Worm (Caenorhabditis elegans): ENCODE results near the gene ZK105.8.
A peak's percentile ranks its signal among the peaks of the same experiment; 100 is the strongest.

ZK105.8 gene

ce11 chrV:7749708-7750107, 25.4 kb downstream of the ZK105.8 start:
- TF ChIP-seq elt-3 (tag; optimal IDR thresholded peaks at IDR 0.05) = no peak
- TF ChIP-seq drap-1 (GFP tag; optimal IDR thresholded peaks at IDR 0.05) = no peak
- no peak for TF ChIP-seq lin-32 (GFP tag; optimal IDR thresholded peaks at IDR 0.05)
- TF ChIP-seq ham-2 (GFP tag; optimal IDR thresholded peaks at IDR 0.05) = no peak
- no peak for TF ChIP-seq mep-1 (tag; optimal IDR thresholded peaks at IDR 0.05)

- TF ChIP-seq ceh-83 (GFP tag; optimal IDR thresholded peaks at IDR 0.05) (no peak), elt-1 (tag; optimal IDR thresholded peaks at IDR 0.05; ENCODE audit: borderline replicate concordance, insufficient read depth) (no peak), tbx-8 (GFP tag; optimal IDR thresholded peaks at IDR 0.05) (no peak), flh-1 (GFP tag; optimal IDR thresholded peaks at IDR 0.05) (no peak), blmp-1 (tag; optimal IDR thresholded peaks at IDR 0.05) (no peak), nhr-28 (tag; optimal IDR thresholded peaks at IDR 0.05) (no peak)
Measured at ce11 chrV:7754557-7754956, 30.3 kb downstream of the ZK105.8 start, which contains the start of gene T05B11.4. Gene T05B11.4 (minus strand): TSS chrV:7754657.

ce11 chrV:7755991-7756390, 31.7 kb downstream of the ZK105.8 start:
- TF ChIP-seq cnd-1 (tag; optimal IDR thresholded peaks at IDR 0.05) (no peak), lin-32 (GFP tag; optimal IDR thresholded peaks at IDR 0.05) (no peak), unc-62 (GFP tag; optimal IDR thresholded peaks at IDR 0.05) (no peak), unc-39 (tag; optimal IDR thresholded peaks at IDR 0.05) (no peak), lin-13 (tag; optimal IDR thresholded peaks at IDR 0.05) (no peak), tbx-8 (GFP tag; optimal IDR thresholded peaks at IDR 0.05) (no peak), bed-3 (GFP tag; optimal IDR thresholded peaks at IDR 0.05) (no peak), unc-120 (tag; optimal IDR thresholded peaks at IDR 0.05; ENCODE audit: poor library complexity, severe bottlenecking) (no peak), drap-1 (GFP tag; optimal IDR thresholded peaks at IDR 0.05) (no peak), elt-1 (tag; optimal IDR thresholded peaks at IDR 0.05; ENCODE audit: borderline replicate concordance, insufficient read depth) (no peak), pha-4 (tag; optimal IDR thresholded peaks at IDR 0.05) (no peak), blmp-1 (tag; optimal IDR thresholded peaks at IDR 0.05) (no peak), nhr-12 (tag; optimal IDR thresholded peaks at IDR 0.05) (no peak), sem-2 (GFP tag; optimal IDR thresholded peaks at IDR 0.05) (no peak), nhr-237 (tag; optimal IDR thresholded peaks at IDR 0.05) (no peak), zip-8 (tag; optimal IDR thresholded peaks at IDR 0.05) (no peak), ceh-39 (tag; optimal IDR thresholded peaks at IDR 0.05) (no peak), nhr-28 (tag; optimal IDR thresholded peaks at IDR 0.05) (no peak)

ce11 chrV:7759270-7759669, 35.0 kb downstream of the ZK105.8 start:
- TF ChIP-seq nhr-28 (tag; optimal IDR thresholded peaks at IDR 0.05) = no peak
- no peak for TF ChIP-seq snpc-4 (tag; optimal IDR thresholded peaks at IDR 0.05)
- peak; percentile 70 for TF ChIP-seq unc-62 (GFP tag; optimal IDR thresholded peaks at IDR 0.05)
- TF ChIP-seq ztf-11 (tag; optimal IDR thresholded peaks at IDR 0.05) = no peak
- TF ChIP-seq nhr-237 (tag; optimal IDR thresholded peaks at IDR 0.05) = no peak
- TF ChIP-seq lin-32 (GFP tag; optimal IDR thresholded peaks at IDR 0.05) = no peak
- no peak for TF ChIP-seq nhr-76 (tag; optimal IDR thresholded peaks at IDR 0.05)
- peak; percentile 66 for TF ChIP-seq ces-1 (GFP tag; optimal IDR thresholded peaks at IDR 0.05)
- TF ChIP-seq elt-1 (tag; optimal IDR thresholded peaks at IDR 0.05; ENCODE audit: borderline replicate concordance, insufficient read depth) = no peak
- TF ChIP-seq mls-2 (tag; optimal IDR thresholded peaks at IDR 0.05) = no peak
- TF ChIP-seq nhr-2 (tag; optimal IDR thresholded peaks at IDR 0.05) = no peak
- peak; percentile 27 for TF ChIP-seq unc-120 (tag; optimal IDR thresholded peaks at IDR 0.05; ENCODE audit: poor library complexity, severe bottlenecking)
- no peak for TF ChIP-seq sem-2 (GFP tag; optimal IDR thresholded peaks at IDR 0.05)
- no peak for TF ChIP-seq lin-13 (tag; optimal IDR thresholded peaks at IDR 0.05)
- no peak for TF ChIP-seq ham-2 (GFP tag; optimal IDR thresholded peaks at IDR 0.05)
- TF ChIP-seq tbx-8 (GFP tag; optimal IDR thresholded peaks at IDR 0.05) = no peak

ce11 chrV:7760174-7760573, 35.9 kb downstream of the ZK105.8 start, which contains the start of gene hint-3:
Gene hint-3 (plus strand): TSS chrV:7760474.
- TF ChIP-seq nhr-237 (tag; optimal IDR thresholded peaks at IDR 0.05) = no peak
- TF ChIP-seq mep-1 (tag; optimal IDR thresholded peaks at IDR 0.05) = no peak
- no peak for TF ChIP-seq lin-13 (tag; optimal IDR thresholded peaks at IDR 0.05)
- no peak for TF ChIP-seq sem-2 (GFP tag; optimal IDR thresholded peaks at IDR 0.05)

ce11 chrV:7761906-7762305, 37.6 kb downstream of the ZK105.8 start:
- TF ChIP-seq ces-1 (GFP tag; optimal IDR thresholded peaks at IDR 0.05) (no peak), lsy-2 (tag; optimal IDR thresholded peaks at IDR 0.05) (no peak), ztf-11 (tag; optimal IDR thresholded peaks at IDR 0.05) (no peak), mls-2 (tag; optimal IDR thresholded peaks at IDR 0.05) (no peak), sptf-1 (tag; optimal IDR thresholded peaks at IDR 0.05) (no peak), tbx-8 (GFP tag; optimal IDR thresholded peaks at IDR 0.05) (no peak), lin-32 (GFP tag; optimal IDR thresholded peaks at IDR 0.05) (no peak), unc-120 (tag; optimal IDR thresholded peaks at IDR 0.05; ENCODE audit: poor library complexity, severe bottlenecking) (no peak), bed-3 (GFP tag; optimal IDR thresholded peaks at IDR 0.05) (no peak), nhr-28 (tag; optimal IDR thresholded peaks at IDR 0.05) (no peak), snpc-4 (tag; optimal IDR thresholded peaks at IDR 0.05) (no peak), lin-13 (tag; optimal IDR thresholded peaks at IDR 0.05) (no peak), pha-4 (tag; optimal IDR thresholded peaks at IDR 0.05) (no peak), mab-5 (tag; optimal IDR thresholded peaks at IDR 0.05) (no peak), unc-39 (tag; optimal IDR thresholded peaks at IDR 0.05) (no peak), nhr-237 (tag; optimal IDR thresholded peaks at IDR 0.05) (no peak), nhr-76 (tag; optimal IDR thresholded peaks at IDR 0.05) (no peak), nhr-12 (tag; optimal IDR thresholded peaks at IDR 0.05) (no peak)

Data from whole organism, mixed stage, embryonic.